Worm (Caenorhabditis elegans): ENCODE results near the gene F20G2.5.

Gene F20G2.5

ce11 chrV:13780902-13781301 is 9.6 kb downstream of the F20G2.5 start:
- peak in 1 of 2 experiments; percentile 97 for TF ChIP-seq unc-62 (GFP tag; optimal IDR thresholded peaks at IDR 0.05 in 1 of 2)
- TF ChIP-seq unc-62 (tag; optimal IDR thresholded peaks at IDR 0.05): no peak
- TF ChIP-seq zip-2 (tag; optimal IDR thresholded peaks at IDR 0.05): no peak

ce11 chrV:13782190-13782589 is 10.9 kb downstream of the F20G2.5 start, which contains the start of gene decr-1.1:
decr-1.1 (plus strand) TSS chrV:13782399.
- TF ChIP-seq nhr-237 (tag; optimal IDR thresholded peaks at IDR 0.05) (no peak), ceh-20 (GFP tag; IDR thresholded peaks at IDR 0.05) (no peak), gei-8 (GFP tag; optimal IDR thresholded peaks at IDR 0.05) (no peak), dve-1 (tag; optimal IDR thresholded peaks at IDR 0.05; ENCODE audit: insufficient read depth) (peak; percentile 17), dpl-1 (GFP tag; optimal IDR thresholded peaks at IDR 0.05) (no peak), lin-29 (GFP tag; IDR thresholded peaks at IDR 0.05) (no peak), sdz-12 (GFP tag; optimal IDR thresholded peaks at IDR 0.05) (no peak), dmd-9 (GFP tag; IDR thresholded peaks at IDR 0.05) (no peak), lsy-2 (tag; optimal IDR thresholded peaks at IDR 0.05) (no peak), daf-12 (tag; optimal IDR thresholded peaks at IDR 0.05) (no peak), unc-130 (GFP tag; optimal IDR thresholded peaks at IDR 0.05) (no peak), nhr-10 (tag; optimal IDR thresholded peaks at IDR 0.05) (peak; percentile 19), ceh-62 (tag; optimal IDR thresholded peaks at IDR 0.05) (no peak), daf-8 (GFP tag; IDR thresholded peaks at IDR 0.05) (no peak), nhr-77 (tag; optimal IDR thresholded peaks at IDR 0.05) (peak; percentile 55), hlh-30 (tag; optimal IDR thresholded peaks at IDR 0.05; ENCODE audit: insufficient read depth) (peak; percentile 23), hlh-11 (tag; optimal IDR thresholded peaks at IDR 0.05) (peak; percentile 20), attf-4 (tag; optimal IDR thresholded peaks at IDR 0.05) (no peak), T20F7.1 (GFP tag; optimal IDR thresholded peaks at IDR 0.05) (peak; percentile 28), pqm-1 (tag; optimal IDR thresholded peaks at IDR 0.05) (peak; percentile 12), mdl-1 (tag; optimal IDR thresholded peaks at IDR 0.05) (no peak), aha-1 (tag) (peak; percentile 95), ama-1 (optimal IDR thresholded peaks at IDR 0.05) (no peak), lin-38 (GFP tag; IDR thresholded peaks at IDR 0.05) (no peak), spr-3 (GFP tag; optimal IDR thresholded peaks at IDR 0.05) (no peak), daf-16 (GFP tag; optimal IDR thresholded peaks at IDR 0.05) (no peak), daf-16 (tag; optimal IDR thresholded peaks at IDR 0.05) (peak; percentile 74), saeg-2 (GFP tag; IDR thresholded peaks at IDR 0.05) (no peak), nhr-42 (GFP tag; IDR thresholded peaks at IDR 0.05) (no peak), pha-4 (GFP tag; IDR thresholded peaks at IDR 0.05) (no peak), pha-4 (tag; optimal IDR thresholded peaks at IDR 0.05) (no peak), R02D3.7 (tag; optimal IDR thresholded peaks at IDR 0.05) (no peak), ceh-28 (tag; optimal IDR thresholded peaks at IDR 0.05) (no peak), lin-15B (tag; optimal IDR thresholded peaks at IDR 0.05) (no peak), zfp-2 (tag; optimal IDR thresholded peaks at IDR 0.05) (no peak), tag-97 (GFP tag; IDR thresholded peaks at IDR 0.05) (no peak), ctbp-1 (GFP tag; IDR thresholded peaks at IDR 0.05) (no peak), dmd-6 (GFP tag; IDR thresholded peaks at IDR 0.05) (peak; percentile 56), T26A8.4 (GFP tag; IDR thresholded peaks at IDR 0.05) (no peak), zfp-3 (GFP tag; conservative IDR thresholded peaks at IDR 0.05) (no peak), nhr-28 (tag; optimal IDR thresholded peaks at IDR 0.05) (peak; percentile 95), ZK546.5 (tag; optimal IDR thresholded peaks at IDR 0.05) (no peak), set-16 (GFP tag; IDR thresholded peaks at IDR 0.05) (no peak), egl-43 (GFP tag; IDR thresholded peaks at IDR 0.05) (no peak), nhr-11 (tag; optimal IDR thresholded peaks at IDR 0.05) (no peak), ceh-82 (tag; optimal IDR thresholded peaks at IDR 0.05) (no peak), snpc-1.2 (GFP tag; IDR thresholded peaks at IDR 0.05) (no peak), aly-2 (tag; optimal IDR thresholded peaks at IDR 0.05) (no peak), lin-1 (GFP tag; IDR thresholded peaks at IDR 0.05) (no peak), ceh-44 (GFP tag; IDR thresholded peaks at IDR 0.05) (no peak)

Data from whole organism, L4 larva.